Worm (Caenorhabditis elegans): Measurements from ENCODE around the gene B0280.2.

DNA sequence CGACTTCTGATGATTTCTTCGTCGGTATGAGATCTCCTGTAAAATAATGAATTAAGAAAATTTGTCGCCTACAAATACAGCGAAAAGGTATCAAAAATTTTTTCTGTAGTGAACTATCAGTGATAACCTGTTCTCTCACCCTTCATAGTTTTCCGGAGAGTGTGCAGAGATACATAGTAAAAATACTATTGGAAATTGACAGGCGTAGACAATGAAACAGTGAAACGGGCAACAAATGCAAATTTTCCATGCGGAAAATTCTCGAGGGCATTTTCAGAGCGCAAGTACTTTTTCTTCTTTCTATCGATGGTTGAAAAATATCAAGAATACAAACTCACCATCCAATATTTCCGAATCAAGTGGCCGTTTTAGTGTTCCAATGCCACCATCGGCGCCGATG is 37.3 kb upstream of the B0280.2 start:
- TF ChIP-seq him-1 (tag; optimal IDR thresholded peaks at IDR 0.05) (no peak), dao-5 (tag; optimal IDR thresholded peaks at IDR 0.05) (no peak)
